Worm (Caenorhabditis elegans): Measurements from ENCODE around the gene srt-59.

The srt-59 gene

ce11 chrIV:596292-596952 lies 5.1 kb downstream of the srt-59 start, which contains the start of the genes C18H7.7 and C18H7.11:
Gene C18H7.7 (minus strand): TSS chrIV:596392.
Gene C18H7.11 (plus strand): TSS chrIV:596902.
- TF ChIP-seq fkh-2 (tag; optimal IDR thresholded peaks at IDR 0.05) (no peak), ztf-11 (tag; optimal IDR thresholded peaks at IDR 0.05) (no peak), unc-39 (tag; optimal IDR thresholded peaks at IDR 0.05) (no peak), pqm-1 (tag; optimal IDR thresholded peaks at IDR 0.05) (peak; percentile 19)

- TF ChIP-seq hmg-11 (tag; optimal IDR thresholded peaks at IDR 0.05): no peak
- no peak for TF ChIP-seq fkh-10 (GFP tag; optimal IDR thresholded peaks at IDR 0.05)
- TF ChIP-seq nhr-28 (tag; optimal IDR thresholded peaks at IDR 0.05): no peak
- no peak for TF ChIP-seq elt-3 (tag; optimal IDR thresholded peaks at IDR 0.05)
- TF ChIP-seq jun-1 (tag; optimal IDR thresholded peaks at IDR 0.05): no peak
- no peak for TF ChIP-seq fkh-2 (tag; optimal IDR thresholded peaks at IDR 0.05)
- no peak for TF ChIP-seq ama-1 (optimal IDR thresholded peaks at IDR 0.05)
- no peak for TF ChIP-seq elt-2 (tag; optimal IDR thresholded peaks at IDR 0.05)
- no peak for TF ChIP-seq skn-1 (tag; optimal IDR thresholded peaks at IDR 0.05)
- no peak for TF ChIP-seq ztf-11 (tag; optimal IDR thresholded peaks at IDR 0.05)
- TF ChIP-seq lin-15B (tag; optimal IDR thresholded peaks at IDR 0.05): no peak
- TF ChIP-seq nhr-12 (tag; optimal IDR thresholded peaks at IDR 0.05): no peak
- no peak for TF ChIP-seq unc-62 (GFP tag; optimal IDR thresholded peaks at IDR 0.05)
Observed at ce11 chrIV:594840-595239, 6.7 kb downstream of the srt-59 start.

ce11 chrIV:593029-593428 lies 8.5 kb downstream of the srt-59 start, which contains the start of gene C18H7.4:
Gene C18H7.4 (plus strand): TSS chrIV:593329.
- TF ChIP-seq fkh-2 (tag; optimal IDR thresholded peaks at IDR 0.05) (no peak), jun-1 (tag; optimal IDR thresholded peaks at IDR 0.05) (no peak), mml-1 (tag; optimal IDR thresholded peaks at IDR 0.05) (no peak), zag-1 (tag; optimal IDR thresholded peaks at IDR 0.05) (no peak), ceh-16 (tag; optimal IDR thresholded peaks at IDR 0.05) (no peak), nhr-23 (tag; optimal IDR thresholded peaks at IDR 0.05) (no peak), nhr-237 (tag; optimal IDR thresholded peaks at IDR 0.05) (no peak), ceh-82 (tag; optimal IDR thresholded peaks at IDR 0.05) (no peak), fkh-10 (GFP tag; optimal IDR thresholded peaks at IDR 0.05) (no peak), ztf-11 (tag; optimal IDR thresholded peaks at IDR 0.05) (no peak), elt-3 (tag; optimal IDR thresholded peaks at IDR 0.05) (no peak), nhr-28 (tag; optimal IDR thresholded peaks at IDR 0.05) (no peak), elt-1 (tag; optimal IDR thresholded peaks at IDR 0.05) (no peak), lin-15B (tag; optimal IDR thresholded peaks at IDR 0.05) (no peak), daf-12 (tag; optimal IDR thresholded peaks at IDR 0.05) (no peak), skn-1 (tag; optimal IDR thresholded peaks at IDR 0.05) (no peak), ceh-28 (tag; optimal IDR thresholded peaks at IDR 0.05) (no peak)

- TF ChIP-seq ztf-4 (tag; optimal IDR thresholded peaks at IDR 0.05) (no peak), ama-1 (optimal IDR thresholded peaks at IDR 0.05) (no peak), nhr-28 (tag; optimal IDR thresholded peaks at IDR 0.05) (no peak)
Observed at ce11 chrIV:592382-592781, 9.1 kb downstream of the srt-59 start, which contains the start of gene C18H7.6. Gene C18H7.6 (minus strand): TSS chrIV:592485.

ce11 chrIV:587729-588128 lies 13.8 kb downstream of the srt-59 start, which contains the start of gene C18H7.12:
Gene C18H7.12 (minus strand): TSS chrIV:587829.
- TF ChIP-seq ceh-28 (tag; optimal IDR thresholded peaks at IDR 0.05) (peak; percentile 13), zag-1 (tag; optimal IDR thresholded peaks at IDR 0.05) (no peak)

ce11 chrIV:584039-584438 lies 17.5 kb downstream of the srt-59 start:
- no peak for TF ChIP-seq ceh-28 (tag; optimal IDR thresholded peaks at IDR 0.05)
- TF ChIP-seq mml-1 (tag; optimal IDR thresholded peaks at IDR 0.05): no peak
- TF ChIP-seq ztf-4 (tag; optimal IDR thresholded peaks at IDR 0.05): no peak

ce11 chrIV:582130-582529 lies 19.4 kb downstream of the srt-59 start, which contains the start of gene F56A11.6:
Gene F56A11.6 (minus strand): TSS chrIV:582230.
- no peak for TF ChIP-seq R02D3.7 (tag; optimal IDR thresholded peaks at IDR 0.05)
- TF ChIP-seq ztf-4 (tag; optimal IDR thresholded peaks at IDR 0.05): no peak
- TF ChIP-seq ceh-82 (tag; optimal IDR thresholded peaks at IDR 0.05): no peak
- no peak for TF ChIP-seq nhr-12 (tag; optimal IDR thresholded peaks at IDR 0.05)
- no peak for TF ChIP-seq snpc-4 (tag; optimal IDR thresholded peaks at IDR 0.05)
- no peak for TF ChIP-seq nhr-43 (tag; optimal IDR thresholded peaks at IDR 0.05; ENCODE audit: poor library complexity, severe bottlenecking)
- no peak for TF ChIP-seq fkh-10 (GFP tag; optimal IDR thresholded peaks at IDR 0.05)
- TF ChIP-seq ama-1 (optimal IDR thresholded peaks at IDR 0.05): no peak
- TF ChIP-seq elt-1 (tag; optimal IDR thresholded peaks at IDR 0.05): no peak
- TF ChIP-seq unc-39 (tag; optimal IDR thresholded peaks at IDR 0.05): no peak

Data from whole organism, L3 larva.